Worm (Caenorhabditis elegans): ENCODE results near the gene pstk-1.

ce11 chrIII:12455651-12456420, 10.6 kb upstream of the pstk-1 start:
- TF ChIP-seq W03F9.2 (tag; optimal IDR thresholded peaks at IDR 0.05) (no peak), dao-5 (tag; optimal IDR thresholded peaks at IDR 0.05) (no peak), him-1 (tag; optimal IDR thresholded peaks at IDR 0.05) (no peak)

All from whole organism, L4/young adult.